Worm (Caenorhabditis elegans) whole organism, early embryonic: ENCODE data around the gene ztf-30.

Experiments used
- ama-1 ChIP-seq: fragments of 150-350 bp; optimal IDR thresholded peaks from 2 replicates; lab custom pipeline; 2014
- ceh-36 ChIP-seq: sonication (generic microtip); optimal IDR thresholded peaks from 2 replicates; lab custom pipeline; 2016; ENCODE audit warnings: missing genetic modification characterization, inconsistent platforms, missing compliant biosample characterization
- ets-7 ChIP-seq: sonication (generic microtip); optimal IDR thresholded peaks from 2 replicates; lab custom pipeline; 2016; ENCODE audit warnings: missing genotype, missing genetic modification characterization, missing compliant biosample characterization
- tra-4 ChIP-seq: sonication (generic microtip); optimal IDR thresholded peaks from 2 replicates; lab custom pipeline; 2017; ENCODE audit warnings: missing genetic modification characterization, missing compliant biosample characterization

ce11 chrIII:8578381-8578780, 19.3 kb downstream of the ztf-30 start:
- no peak for TF ChIP-seq tra-4
- TF ChIP-seq ets-7 (tag; lab: Kevin White, UChicago), result no peak
- TF ChIP-seq ceh-36 (tag; lab: Kevin White, UChicago), result no peak
- no peak for TF ChIP-seq ama-1 (lab: Kevin White, UChicago)
